Worm (Caenorhabditis elegans) whole organism, late embryonic: ENCODE results near the gene calu-1.

Source experiments
- ama-1 ChIP-seq: fragments of 150-350 bp; optimal IDR thresholded peaks from 2 replicates; lab custom pipeline; 2014
- ceh-45 ChIP-seq: fragments of 200-800 bp; sonication (Bioruptor generic); IDR thresholded peaks from 2 replicates; pipeline ENCODE4 v1.3.6; 2022; ENCODE audit warnings: missing genetic modification reagents, missing genetic modification characterization, missing compliant biosample characterization
- elt-2 ChIP-seq: sonication (generic microtip); optimal IDR thresholded peaks from 2 replicates; lab custom pipeline; 2016; ENCODE audit warnings: missing genetic modification reagents, missing genetic modification characterization, missing compliant biosample characterization
- lim-6 ChIP-seq: sonication (generic microtip); optimal IDR thresholded peaks from 2 replicates; lab custom pipeline; 2016; ENCODE audit warnings: missing genetic modification characterization, missing compliant biosample characterization
- npax-4 ChIP-seq: sonication (generic microtip); optimal IDR thresholded peaks from 2 replicates; lab custom pipeline; 2016; ENCODE audit warnings: missing genetic modification characterization, missing compliant biosample characterization
- sox-4 ChIP-seq: sonication (generic microtip); optimal IDR thresholded peaks from 2 replicates; lab custom pipeline; 2017; ENCODE audit warnings: mild to moderate bottlenecking, missing genetic modification characterization, inconsistent platforms, missing compliant biosample characterization
- unc-55 ChIP-seq: sonication (generic microtip); optimal IDR thresholded peaks from 2 replicates; lab custom pipeline; 2017; ENCODE audit warnings: missing biosample characterization, missing genetic modification reagents, missing genetic modification characterization

DNA sequence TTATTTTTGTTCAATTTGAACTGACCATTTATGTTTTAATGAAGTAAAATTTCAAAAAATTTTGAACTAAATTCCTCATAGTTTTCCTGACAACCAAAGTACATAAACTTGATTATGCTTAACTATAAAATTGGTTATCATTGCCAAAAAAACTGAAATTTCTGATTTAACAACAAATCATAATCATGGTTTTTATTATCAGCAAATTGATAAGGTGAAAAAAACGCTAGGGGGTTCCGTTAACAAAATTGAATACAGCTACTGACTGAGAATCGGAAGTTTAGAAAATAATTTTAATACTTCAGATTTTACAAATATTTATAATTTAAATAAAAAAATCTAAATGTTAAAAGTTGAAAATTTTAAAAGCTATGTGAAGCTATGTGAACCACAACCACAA lies 36.3 kb upstream of the calu-1 start:
- TF ChIP-seq sox-4 (tag; lab: Kevin White, UChicago) (no peak), elt-2 (tag; lab: Kevin White, UChicago) (peak; percentile 41), ceh-45 (GFP tag; lab: Robert Waterston, UW) (no peak), unc-55 (GFP tag; lab: Kevin White, UChicago) (no peak), ama-1 (lab: Kevin White, UChicago) (no peak), lim-6 (tag; lab: Kevin White, UChicago) (no peak), npax-4 (tag; lab: Kevin White, UChicago) (no peak)
